Worm (Caenorhabditis elegans): ENCODE data around the gene F23D12.1.

Gene F23D12.1

ce11 chrX:14377169-14377568, 50.8 kb downstream of the F23D12.1 start, which contains the start of gene Y60A9A.1:
Y60A9A.1 (minus strand) TSS chrX:14377269.
- TF ChIP-seq nfya-1 (tag; optimal IDR thresholded peaks at IDR 0.05; ENCODE audit: insufficient read depth) (no peak), ama-1 (optimal IDR thresholded peaks at IDR 0.05) (no peak), ZK546.5 (tag; optimal IDR thresholded peaks at IDR 0.05) (no peak), eor-1 (tag; optimal IDR thresholded peaks at IDR 0.05) (no peak)

All from whole organism, L3 larva.